Worm (Caenorhabditis elegans): ENCODE results near the gene fln-2.

ce11 chrX:9402464-9402863 lies 5.0 kb downstream of the fln-2 start:
- no peak for TF ChIP-seq ZK546.5 (tag; optimal IDR thresholded peaks at IDR 0.05)
- TF ChIP-seq nhr-28 (tag; optimal IDR thresholded peaks at IDR 0.05): no peak
- no peak for TF ChIP-seq nhr-237 (tag; optimal IDR thresholded peaks at IDR 0.05)
- TF ChIP-seq ceh-82 (tag; optimal IDR thresholded peaks at IDR 0.05): no peak
- no peak for TF ChIP-seq skn-1 (tag; optimal IDR thresholded peaks at IDR 0.05)
- no peak for TF ChIP-seq aly-2 (tag; optimal IDR thresholded peaks at IDR 0.05)
- no peak for TF ChIP-seq unc-39 (tag; optimal IDR thresholded peaks at IDR 0.05)
- TF ChIP-seq nhr-111 (GFP tag; optimal IDR thresholded peaks at IDR 0.05): no peak
- TF ChIP-seq ces-1 (GFP tag; optimal IDR thresholded peaks at IDR 0.05): no peak
- TF ChIP-seq zfp-2 (tag; optimal IDR thresholded peaks at IDR 0.05): no peak
